Worm (Caenorhabditis elegans) whole organism, young adult: ENCODE results near the gene best-4.

Source experiments
- ceh-27 ChIP-seq: fragments of 200-800 bp; sonication (Bioruptor generic); optimal IDR thresholded peaks from 2 replicates; lab custom pipeline; 2018; ENCODE audit warnings: mild to moderate bottlenecking, missing genetic modification characterization, moderate library complexity, missing compliant biosample characterization
- hmg-1.2 ChIP-seq: fragments of 200-800 bp; sonication (Bioruptor generic); IDR thresholded peaks from 2 replicates; pipeline ENCODE4 v1.3.6; 2022; ENCODE audit warnings: missing genetic modification reagents, missing genetic modification characterization, missing compliant biosample characterization
- hsf-1 ChIP-seq: fragments of 200-800 bp; sonication (Bioruptor generic); IDR thresholded peaks from 2 replicates; pipeline ENCODE4 v1.3.6; 2022; ENCODE audit warnings: missing genetic modification reagents, missing genetic modification characterization, missing compliant biosample characterization
- let-607 ChIP-seq, 2 experiments: fragments of 200-800 bp in 1 of 2; sonication (Bioruptor generic) in 1 of 2; sonication (generic microtip) in 1 of 2; optimal IDR thresholded peaks; 2 replicates each; lab custom pipeline; 2016 to 2018; ENCODE audit warnings: mild to moderate bottlenecking in 2 of 2, missing compliant biosample characterization in 2 of 2, missing genetic modification characterization in 2 of 2, moderate library complexity in 2 of 2, missing genotype in 1 of 2
- lin-54 ChIP-seq: fragments of 200-800 bp; sonication (Bioruptor generic); optimal IDR thresholded peaks from 2 replicates; lab custom pipeline; 2018; ENCODE audit warnings: mild to moderate bottlenecking, missing genetic modification characterization, missing compliant biosample characterization
- nhr-90 ChIP-seq: sonication (generic microtip); optimal IDR thresholded peaks from 2 replicates; lab custom pipeline; 2016; ENCODE audit warnings: missing genotype, mild to moderate bottlenecking, missing genetic modification characterization, missing compliant biosample characterization
- pha-4 ChIP-seq: fragments of 150-350 bp; sonication (generic microtip); optimal IDR thresholded peaks from 2 replicates; lab custom pipeline; 2014; ENCODE audit warnings: missing biosample characterization, missing genetic modification reagents, missing genetic modification characterization
- snpc-4 ChIP-seq, 5 experiments: fragments of 150-350 bp in 1 of 5; sonication (generic microtip) in 4 of 5; optimal IDR thresholded peaks; 2 replicates each; lab custom pipeline; 2014 to 2018; ENCODE audit warnings: missing genetic modification characterization in 5 of 5, missing biosample characterization in 3 of 5, antibody characterized with exemption in 2 of 5, mild to moderate bottlenecking in 2 of 5, missing compliant biosample characterization in 2 of 5, missing genotype in 2 of 5, moderate library complexity in 2 of 5, missing genetic modification reagents in 1 of 5

ce11 chrII:37213-37612 is 25.5 kb upstream of the best-4 start, which contains the start of gene F23F1.6:
- no peak for TF ChIP-seq ceh-27 (GFP tag; lab: Kevin White, UChicago)
- TF ChIP-seq let-607 (tag; optimal IDR thresholded peaks at IDR 0.05; lab: Kevin White, UChicago): no peak
- no peak for TF ChIP-seq hmg-1.2 (GFP tag; lab: Robert Waterston, UW)
- TF ChIP-seq hsf-1 (GFP tag; lab: Robert Waterston, UW): no peak
- no peak for TF ChIP-seq lin-54 (GFP tag; lab: Kevin White, UChicago)
- TF ChIP-seq nhr-90: no peak
- TF ChIP-seq pha-4 (tag; lab: Kevin White, UChicago): no peak
- no peak for TF ChIP-seq snpc-4 (GFP tag; optimal IDR thresholded peaks at IDR 0.05; lab: Kevin White, UChicago)
- no peak for TF ChIP-seq snpc-4 (tag; optimal IDR thresholded peaks at IDR 0.05; lab: Kevin White, UChicago)
